Worm (Caenorhabditis elegans) whole organism, midembryonic: ENCODE data around the gene ugt-40.

ENCODE experiments used
- T22C8.4 ChIP-seq: fragments of 200-800 bp; sonication (Bioruptor generic); IDR thresholded peaks from 2 replicates; pipeline ENCODE4 v1.3.6; 2022; ENCODE audit warnings: missing genetic modification characterization, missing compliant biosample characterization
- flt-1 ChIP-seq: fragments of 200-800 bp; sonication (Bioruptor generic); IDR thresholded peaks from 2 replicates; pipeline ENCODE4 v1.3.6; 2022; ENCODE audit warnings: missing genetic modification characterization, missing compliant biosample characterization
- med-1 ChIP-seq: sonication (generic microtip); optimal IDR thresholded peaks from 2 replicates; lab custom pipeline; 2017; ENCODE audit warnings: missing genetic modification characterization, mild to moderate bottlenecking, missing compliant biosample characterization, antibody characterized with exemption, missing genetic modification reagents; ENCODE audit not compliant: insufficient read depth
- ref-1 ChIP-seq: fragments of 200-800 bp; sonication (Bioruptor generic); conservative IDR thresholded peaks from 2 replicates; pipeline ENCODE4 v1.3.6; 2022; ENCODE audit warnings: missing genetic modification reagents, missing genetic modification characterization, missing compliant biosample characterization
- ztf-29 ChIP-seq: fragments of 200-800 bp; sonication (Bioruptor generic); IDR thresholded peaks from 2 replicates; pipeline ENCODE4 v1.3.6; 2022; ENCODE audit warnings: missing genetic modification reagents, missing genetic modification characterization, missing compliant biosample characterization

DNA sequence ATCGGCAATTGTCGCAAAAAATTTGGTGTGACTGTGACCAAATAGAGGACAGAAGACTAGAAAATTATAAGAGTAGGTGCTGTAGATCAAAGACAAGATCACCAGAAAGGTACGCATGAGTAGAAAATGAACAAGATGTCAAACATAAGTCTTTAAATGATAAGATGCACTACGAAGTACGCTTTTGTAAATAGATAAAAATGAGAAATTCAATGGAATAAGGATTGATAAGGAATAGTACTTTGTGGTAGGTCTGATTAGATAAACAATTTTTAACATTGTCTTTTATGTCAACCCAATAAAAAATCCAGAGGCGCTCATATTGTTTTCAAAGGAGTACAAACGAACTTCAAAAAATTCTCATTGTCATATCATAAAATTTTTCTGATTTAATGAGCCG, 8.8 kb upstream of the ugt-40 start, which contains the start of gene F10D2.8:
- no peak for TF ChIP-seq flt-1
- TF ChIP-seq med-1 (GFP tag; lab: Kevin White, UChicago): no peak
- no peak for TF ChIP-seq ref-1 (GFP tag; lab: Robert Waterston, UW)
- no peak for TF ChIP-seq ztf-29 (GFP tag; lab: Robert Waterston, UW)
- no peak for TF ChIP-seq T22C8.4
